Worm (Caenorhabditis elegans) whole organism, young adult: Measurements from ENCODE around the gene clec-252.

Experiments
- B0035.1 ChIP-seq: sonication (generic microtip); optimal IDR thresholded peaks from 2 replicates; lab custom pipeline; 2016; ENCODE audit warnings: missing genetic modification characterization, mild to moderate bottlenecking, missing compliant biosample characterization, missing genotype, missing genetic modification reagents
- D2030.7 ChIP-seq: fragments of 200-800 bp; sonication (Bioruptor generic); IDR thresholded peaks from 2 replicates; pipeline ENCODE4 v1.3.6; 2022; ENCODE audit warnings: missing genetic modification reagents, missing genetic modification characterization, missing compliant biosample characterization
- F10E7.11 ChIP-seq: sonication (generic microtip); optimal IDR thresholded peaks from 2 replicates; lab custom pipeline; 2017; ENCODE audit warnings: mild to moderate bottlenecking, missing genetic modification characterization, moderate library complexity, missing compliant biosample characterization
- F23B12.7 ChIP-seq: sonication (generic microtip); optimal IDR thresholded peaks from 2 replicates; lab custom pipeline; 2017; ENCODE audit warnings: missing genetic modification characterization, mild to moderate bottlenecking, missing compliant biosample characterization, antibody characterized with exemption, moderate library complexity; ENCODE audit not compliant: insufficient read depth
- F55B11.4 ChIP-seq: sonication (generic microtip); optimal IDR thresholded peaks from 2 replicates; lab custom pipeline; 2016; ENCODE audit warnings: missing compliant biosample characterization, missing genetic modification characterization, borderline replicate concordance; ENCODE audit not compliant: insufficient read depth
- F57C9.4 ChIP-seq: sonication (generic microtip); optimal IDR thresholded peaks from 2 replicates; lab custom pipeline; 2017; ENCODE audit warnings: mild to moderate bottlenecking, missing genetic modification characterization, missing compliant biosample characterization
- T07F8.4 ChIP-seq: sonication (generic microtip); optimal IDR thresholded peaks from 2 replicates; lab custom pipeline; 2016; ENCODE audit warnings: mild to moderate bottlenecking, missing genetic modification characterization, moderate library complexity, missing compliant biosample characterization
- Y95B8A.8 ChIP-seq: fragments of 200-800 bp; sonication (Bioruptor generic); IDR thresholded peaks from 2 replicates; pipeline ENCODE4 v1.3.6; 2022; ENCODE audit warnings: missing genetic modification reagents, missing genetic modification characterization, missing compliant biosample characterization
- atf-7 ChIP-seq: sonication (generic microtip); optimal IDR thresholded peaks from 2 replicates; lab custom pipeline; 2017; ENCODE audit warnings: mild to moderate bottlenecking, missing genetic modification characterization, missing compliant biosample characterization
- attf-6 ChIP-seq: fragments of 200-800 bp; sonication (Bioruptor generic); IDR thresholded peaks from 2 replicates; pipeline ENCODE4 v1.3.6; 2022; ENCODE audit warnings: missing genetic modification reagents, missing genetic modification characterization, missing compliant biosample characterization
- ccch-3 ChIP-seq: fragments of 200-800 bp; sonication (Bioruptor generic); optimal IDR thresholded peaks from 2 replicates; lab custom pipeline; 2018; ENCODE audit warnings: mild to moderate bottlenecking, missing genetic modification characterization, missing compliant biosample characterization
- ceh-40 ChIP-seq: fragments of 200-800 bp; sonication (Bioruptor generic); IDR thresholded peaks from 2 replicates; pipeline ENCODE4 v1.3.6; 2022; ENCODE audit warnings: missing genetic modification characterization, missing compliant biosample characterization
- ceh-79 ChIP-seq: sonication (generic microtip); optimal IDR thresholded peaks from 2 replicates; lab custom pipeline; 2017; ENCODE audit warnings: mild to moderate bottlenecking, missing genetic modification characterization, missing compliant biosample characterization
- dpff-1 ChIP-seq: sonication (generic microtip); optimal IDR thresholded peaks from 2 replicates; lab custom pipeline; 2017; ENCODE audit warnings: mild to moderate bottlenecking, missing genetic modification characterization, missing compliant biosample characterization
- efl-1 ChIP-seq: fragments of 150-350 bp; optimal IDR thresholded peaks from 2 replicates; lab custom pipeline; 2014; ENCODE audit warnings: missing biosample characterization, missing genetic modification reagents, missing genetic modification characterization
- gei-17 ChIP-seq: fragments of 200-800 bp; sonication (Bioruptor generic); optimal IDR thresholded peaks from 2 replicates; lab custom pipeline; 2018; ENCODE audit warnings: mild to moderate bottlenecking, missing genetic modification characterization, missing compliant biosample characterization
- hlh-26 ChIP-seq: fragments of 200-800 bp; sonication (Bioruptor generic); conservative IDR thresholded peaks from 2 replicates; pipeline ENCODE4 v1.3.6; 2022; ENCODE audit warnings: missing genetic modification reagents, missing genetic modification characterization, missing compliant biosample characterization
- hmg-1.2 ChIP-seq: fragments of 200-800 bp; sonication (Bioruptor generic); IDR thresholded peaks from 2 replicates; pipeline ENCODE4 v1.3.6; 2022; ENCODE audit warnings: missing genetic modification reagents, missing genetic modification characterization, missing compliant biosample characterization
- hmg-20 ChIP-seq: fragments of 200-800 bp; sonication (Bioruptor generic); IDR thresholded peaks from 2 replicates; pipeline ENCODE4 v1.3.6; 2022; ENCODE audit warnings: missing genetic modification reagents, missing genetic modification characterization, missing compliant biosample characterization
- hrde-1 ChIP-seq: sonication (generic microtip); optimal IDR thresholded peaks from 2 replicates; lab custom pipeline; 2016; ENCODE audit warnings: missing genetic modification characterization, mild to moderate bottlenecking, missing compliant biosample characterization, moderate library complexity, missing genotype, missing genetic modification reagents, borderline replicate concordance
- let-607 ChIP-seq, 2 experiments: fragments of 200-800 bp in 1 of 2; sonication (Bioruptor generic) in 1 of 2; sonication (generic microtip) in 1 of 2; optimal IDR thresholded peaks; 2 replicates each; lab custom pipeline; 2016 to 2018; ENCODE audit warnings: mild to moderate bottlenecking in 2 of 2, missing compliant biosample characterization in 2 of 2, missing genetic modification characterization in 2 of 2, moderate library complexity in 2 of 2, missing genotype in 1 of 2
- lin-35 ChIP-seq, 3 experiments: fragments of 150-350 bp in 2 of 3; sonication (generic microtip) in 1 of 3; optimal IDR thresholded peaks; 2 replicates each; lab custom pipeline; 2014 to 2018; ENCODE audit warnings: missing biosample characterization in 3 of 3, missing genetic modification characterization in 3 of 3, missing genetic modification reagents in 3 of 3
- lin-54 ChIP-seq: fragments of 200-800 bp; sonication (Bioruptor generic); optimal IDR thresholded peaks from 2 replicates; lab custom pipeline; 2018; ENCODE audit warnings: mild to moderate bottlenecking, missing genetic modification characterization, missing compliant biosample characterization
- mes-4 ChIP-seq: sonication (generic microtip); optimal IDR thresholded peaks from 2 replicates; lab custom pipeline; 2016; ENCODE audit warnings: missing genotype, missing genetic modification characterization, missing compliant biosample characterization
- nhr-80 ChIP-seq: sonication (generic microtip); optimal IDR thresholded peaks from 2 replicates; lab custom pipeline; 2016; ENCODE audit warnings: missing genetic modification characterization, missing compliant biosample characterization
- nhr-90 ChIP-seq: sonication (generic microtip); optimal IDR thresholded peaks from 2 replicates; lab custom pipeline; 2016; ENCODE audit warnings: missing genotype, mild to moderate bottlenecking, missing genetic modification characterization, missing compliant biosample characterization
- rcor-1 ChIP-seq: fragments of 200-800 bp; sonication (Bioruptor generic); IDR thresholded peaks from 2 replicates; pipeline ENCODE4 v1.3.6; 2022; ENCODE audit warnings: missing genetic modification reagents, missing genetic modification characterization, missing compliant biosample characterization
- rec-8 ChIP-seq, 2 experiments: sonication (generic microtip); optimal IDR thresholded peaks; 2 replicates each; lab custom pipeline; 2016; ENCODE audit warnings: mild to moderate bottlenecking in 2 of 2, missing genetic modification characterization in 2 of 2, missing genetic modification reagents in 2 of 2, missing genotype in 2 of 2, missing biosample characterization in 1 of 2, missing compliant biosample characterization in 1 of 2, moderate library complexity in 1 of 2
- rpc-1 ChIP-seq, 2 experiments: fragments of 150-350 bp in 1 of 2; sonication (generic microtip) in 1 of 2; optimal IDR thresholded peaks; 2 replicates each; lab custom pipeline; 2014 to 2018; ENCODE audit warnings: missing biosample characterization in 1 of 2, missing genetic modification characterization in 1 of 2, missing genetic modification reagents in 1 of 2, missing genotype in 1 of 2
- sdz-38 ChIP-seq: sonication (generic microtip); optimal IDR thresholded peaks from 2 replicates; lab custom pipeline; 2016; ENCODE audit warnings: missing genotype, missing genetic modification characterization, missing compliant biosample characterization
- snpc-3.4 ChIP-seq: sonication (generic microtip); optimal IDR thresholded peaks from 2 replicates; lab custom pipeline; 2017; ENCODE audit warnings: missing genetic modification characterization, mild to moderate bottlenecking, missing compliant biosample characterization, antibody characterized with exemption, moderate library complexity, missing genotype, missing genetic modification reagents
- snpc-4 ChIP-seq, 5 experiments: fragments of 150-350 bp in 1 of 5; sonication (generic microtip) in 4 of 5; optimal IDR thresholded peaks; 2 replicates each; lab custom pipeline; 2014 to 2018; ENCODE audit warnings: missing genetic modification characterization in 5 of 5, missing biosample characterization in 3 of 5, antibody characterized with exemption in 2 of 5, mild to moderate bottlenecking in 2 of 5, missing compliant biosample characterization in 2 of 5, missing genotype in 2 of 5, moderate library complexity in 2 of 5, missing genetic modification reagents in 1 of 5
- somi-1 ChIP-seq: fragments of 200-800 bp; sonication (Bioruptor generic); optimal IDR thresholded peaks from 2 replicates; lab custom pipeline; 2018; ENCODE audit warnings: mild to moderate bottlenecking, missing genetic modification characterization, missing compliant biosample characterization
- zfh-2 ChIP-seq: fragments of 200-800 bp; sonication (Bioruptor generic); conservative IDR thresholded peaks from 2 replicates; pipeline ENCODE4 v1.3.6; 2022; ENCODE audit warnings: missing genetic modification reagents, missing genetic modification characterization, missing compliant biosample characterization
- ztf-28 ChIP-seq: fragments of 200-800 bp; sonication (Bioruptor generic); IDR thresholded peaks from 2 replicates; pipeline ENCODE4 v1.3.6; 2022; ENCODE audit warnings: missing genetic modification reagents, missing genetic modification characterization, missing compliant biosample characterization

The clec-252 gene

ce11 chrV:18723604-18724003 lies 25.0 kb downstream of the clec-252 start:
- TF ChIP-seq lin-35 (GFP tag; optimal IDR thresholded peaks at IDR 0.05; lab: Kevin White, UChicago) (peak in 1 of 3 experiments; percentile 74), lin-54 (peak; percentile 49), snpc-4 (GFP tag; optimal IDR thresholded peaks at IDR 0.05; lab: Kevin White, UChicago) (no peak), snpc-4 (tag; optimal IDR thresholded peaks at IDR 0.05; lab: Kevin White, UChicago) (peak in 3 of 4 experiments; percentile 46 to 74 (median 55)), F23B12.7 (tag; lab: Kevin White, UChicago) (peak; percentile 49), Y95B8A.8 (no peak), ceh-40 (GFP tag; lab: Robert Waterston, UW) (no peak), hmg-1.2 (GFP tag; lab: Robert Waterston, UW) (peak; percentile 99), snpc-3.4 (tag; lab: Kevin White, UChicago) (peak; percentile 51), rec-8 (tag; optimal IDR thresholded peaks at IDR 0.05; lab: Kevin White, UChicago) (no peak), efl-1 (GFP tag; lab: Kevin White, UChicago) (no peak), zfh-2 (GFP tag; lab: Robert Waterston, UW) (peak; percentile 71)

- TF ChIP-seq nhr-80 (tag; lab: Kevin White, UChicago), result no peak
- TF ChIP-seq lin-35 (GFP tag; optimal IDR thresholded peaks at IDR 0.05; lab: Kevin White, UChicago), result no peak
- TF ChIP-seq somi-1 (GFP tag; lab: Kevin White, UChicago), result no peak
Measured at ce11 chrV:18722510-18723299, 25.9 kb downstream of the clec-252 start.

- no peak for TF ChIP-seq nhr-90 (tag; lab: Kevin White, UChicago)
- TF ChIP-seq ztf-28 (GFP tag; lab: Robert Waterston, UW), result no peak
- TF ChIP-seq atf-7 (tag; lab: Kevin White, UChicago), result no peak
Measured at ce11 chrV:18721873-18722272, 26.8 kb downstream of the clec-252 start.

- TF ChIP-seq hmg-20 (GFP tag; lab: Robert Waterston, UW), result no peak
- TF ChIP-seq B0035.1, result no peak
- no peak for TF ChIP-seq ccch-3
- TF ChIP-seq hlh-26, result 0 out of 2 replicates have a peak, but pooled peaks have one; percentile 59
- no peak for TF ChIP-seq T07F8.4 (tag; lab: Kevin White, UChicago)
- TF ChIP-seq hmg-1.2 (GFP tag; lab: Robert Waterston, UW), result no peak
- TF ChIP-seq snpc-4 (GFP tag; optimal IDR thresholded peaks at IDR 0.05; lab: Kevin White, UChicago), result no peak
- TF ChIP-seq snpc-4 (tag; optimal IDR thresholded peaks at IDR 0.05; lab: Kevin White, UChicago), result peak; percentile 32 to 66 (median 60)
- no peak for TF ChIP-seq mes-4
- no peak for TF ChIP-seq nhr-90 (tag; lab: Kevin White, UChicago)
- no peak for TF ChIP-seq F10E7.11 (tag; lab: Kevin White, UChicago)
- TF ChIP-seq dpff-1 (tag; lab: Kevin White, UChicago), result no peak
- no peak for TF ChIP-seq let-607 (tag; optimal IDR thresholded peaks at IDR 0.05; lab: Kevin White, UChicago)
- no peak for TF ChIP-seq nhr-80 (tag; lab: Kevin White, UChicago)
- no peak for TF ChIP-seq attf-6 (GFP tag; lab: Robert Waterston, UW)
- no peak for TF ChIP-seq hrde-1
- no peak for TF ChIP-seq ceh-79 (tag; lab: Kevin White, UChicago)
- TF ChIP-seq F57C9.4 (tag; lab: Kevin White, UChicago), result no peak
- TF ChIP-seq snpc-3.4 (tag; lab: Kevin White, UChicago), result no peak
- no peak for TF ChIP-seq rcor-1 (GFP tag; lab: Robert Waterston, UW)
- TF ChIP-seq rpc-1 (optimal IDR thresholded peaks at IDR 0.05; lab: Kevin White, UChicago), result no peak
- TF ChIP-seq rpc-1 (tag; optimal IDR thresholded peaks at IDR 0.05; lab: Kevin White, UChicago), result no peak
- TF ChIP-seq gei-17 (GFP tag; lab: Kevin White, UChicago), result no peak
- TF ChIP-seq D2030.7, result no peak
- peak; percentile 38 for TF ChIP-seq F55B11.4 (tag; lab: Kevin White, UChicago)
- TF ChIP-seq sdz-38 (tag; lab: Kevin White, UChicago), result peak; percentile 34
Measured at ce11 chrV:18719956-18720489, 28.6 kb downstream of the clec-252 start, which contains the start of gene Y17D7C.2. TSS of gene Y17D7C.2 (minus strand) at chrV:18719987.
